Worm (Caenorhabditis elegans) whole organism, L1 larva: Measurements from ENCODE around the gene sdz-32.
A peak's percentile ranks its signal among the peaks of the same experiment; 100 is the strongest.

Experiments used
- C16A3.4 ChIP-seq: fragments of 150-350 bp; optimal IDR thresholded peaks from 2 replicates; lab custom pipeline; 2014; ENCODE audit warnings: missing biosample characterization, missing genetic modification characterization
- C34B4.2 ChIP-seq: sonication (generic microtip); optimal IDR thresholded peaks from 2 replicates; lab custom pipeline; 2017; ENCODE audit warnings: mild to moderate bottlenecking, missing genetic modification characterization, missing compliant biosample characterization
- F16B12.6 ChIP-seq: fragments of 150-350 bp; optimal IDR thresholded peaks from 2 replicates; lab custom pipeline; 2014; ENCODE audit warnings: missing biosample characterization, missing genetic modification characterization
- aha-1 ChIP-seq: fragments of 150-350 bp; optimal IDR thresholded peaks from 2 replicates; lab custom pipeline; 2014; ENCODE audit warnings: missing biosample characterization, missing genetic modification characterization
- alr-1 ChIP-seq: fragments of 200-800 bp; sonication (Bioruptor generic); optimal IDR thresholded peaks from 2 replicates; lab custom pipeline; 2018; ENCODE audit warnings: borderline replicate concordance, mild to moderate bottlenecking, missing genetic modification characterization, missing compliant biosample characterization
- aly-2 ChIP-seq: fragments of 150-350 bp; optimal IDR thresholded peaks from 2 replicates; lab custom pipeline; 2014; ENCODE audit warnings: missing biosample characterization, missing genetic modification characterization
- ama-1 ChIP-seq: fragments of 150-350 bp; optimal IDR thresholded peaks from 2 replicates; lab custom pipeline; 2014
- blmp-1 ChIP-seq: fragments of 150-350 bp; optimal IDR thresholded peaks from 2 replicates; lab custom pipeline; 2014; ENCODE audit warnings: missing biosample characterization, missing genetic modification characterization
- ceh-63 ChIP-seq: fragments of 200-800 bp; sonication (Bioruptor generic); optimal IDR thresholded peaks from 2 replicates; lab custom pipeline; 2018; ENCODE audit warnings: mild to moderate bottlenecking, missing genetic modification characterization, missing compliant biosample characterization
- ceh-8 ChIP-seq: fragments of 200-800 bp; sonication (Bioruptor generic); optimal IDR thresholded peaks from 2 replicates; lab custom pipeline; 2018; ENCODE audit warnings: mild to moderate bottlenecking, missing genetic modification characterization, moderate library complexity, missing compliant biosample characterization
- ceh-82 ChIP-seq, 3 experiments: fragments of 150-350 bp in 1 of 3; sonication (generic microtip) in 2 of 3; optimal IDR thresholded peaks; 2 replicates each; lab custom pipeline; 2014 to 2017; ENCODE audit warnings: missing biosample characterization in 3 of 3, missing genetic modification characterization in 3 of 3
- ceh-88 ChIP-seq: fragments of 200-800 bp; sonication (Bioruptor generic); IDR thresholded peaks from 2 replicates; pipeline ENCODE4 v1.3.6; 2022; ENCODE audit warnings: missing genetic modification characterization, missing compliant biosample characterization
- ceh-90 ChIP-seq: sonication (generic microtip); optimal IDR thresholded peaks from 2 replicates; lab custom pipeline; 2016; ENCODE audit warnings: missing genetic modification characterization, missing compliant biosample characterization
- dsc-1 ChIP-seq: sonication (generic microtip); optimal IDR thresholded peaks from 2 replicates; lab custom pipeline; 2016; ENCODE audit warnings: mild to moderate bottlenecking, missing genetic modification characterization, missing compliant biosample characterization
- efl-1 ChIP-seq, 4 experiments: fragments of 150-350 bp; optimal IDR thresholded peaks in 3 of 4; peaks in 1 of 4; 1 replicate in 1 of 4; 2 replicates in 3 of 4; lab custom pipeline; 2014; ENCODE audit warnings: missing biosample characterization in 2 of 4, missing genetic modification characterization in 2 of 4, missing genetic modification reagents in 2 of 4
- efl-3 ChIP-seq: fragments of 200-800 bp; sonication (Bioruptor generic); optimal IDR thresholded peaks from 2 replicates; lab custom pipeline; 2018; ENCODE audit warnings: mild to moderate bottlenecking, missing genetic modification characterization, missing compliant biosample characterization
- elt-2 ChIP-seq: sonication (generic microtip); optimal IDR thresholded peaks from 2 replicates; lab custom pipeline; 2016; ENCODE audit warnings: missing genetic modification characterization, mild to moderate bottlenecking, inconsistent platforms, missing compliant biosample characterization, missing genetic modification reagents
- fkh-10 ChIP-seq: sonication (generic microtip); optimal IDR thresholded peaks from 2 replicates; lab custom pipeline; 2017; ENCODE audit warnings: missing biosample characterization, missing genetic modification reagents, missing genetic modification characterization
- fkh-4 ChIP-seq: sonication (generic microtip); optimal IDR thresholded peaks from 2 replicates; lab custom pipeline; 2016; ENCODE audit warnings: missing compliant biosample characterization, missing genetic modification characterization, borderline replicate concordance
- fkh-8 ChIP-seq: sonication (generic microtip); optimal IDR thresholded peaks from 2 replicates; lab custom pipeline; 2016; ENCODE audit warnings: mild to moderate bottlenecking, missing genetic modification characterization, missing compliant biosample characterization
- hlh-17 ChIP-seq: fragments of 200-800 bp; sonication (Bioruptor generic); optimal IDR thresholded peaks from 2 replicates; lab custom pipeline; 2018; ENCODE audit warnings: missing genetic modification characterization, mild to moderate bottlenecking, missing compliant biosample characterization, moderate library complexity, borderline replicate concordance
- hlh-4 ChIP-seq: sonication (generic microtip); optimal IDR thresholded peaks from 2 replicates; lab custom pipeline; 2016; ENCODE audit warnings: mild to moderate bottlenecking, missing genetic modification characterization, missing compliant biosample characterization
- hpl-2 ChIP-seq: fragments of 150-350 bp; optimal IDR thresholded peaks from 2 replicates; lab custom pipeline; 2014; ENCODE audit warnings: missing biosample characterization, missing genetic modification reagents, missing genetic modification characterization
- isw-1 ChIP-seq: fragments of 200-800 bp; sonication (Bioruptor generic); IDR thresholded peaks from 2 replicates; pipeline ENCODE4 v1.3.6; 2022; ENCODE audit warnings: missing genetic modification characterization, missing compliant biosample characterization
- lin-35 ChIP-seq, 2 experiments: fragments of 150-350 bp; optimal IDR thresholded peaks; 2 replicates each; lab custom pipeline; 2014; ENCODE audit warnings: missing biosample characterization in 2 of 2, missing genetic modification characterization in 2 of 2, missing genetic modification reagents in 2 of 2
- lin-39 ChIP-seq: fragments of 150-350 bp; optimal IDR thresholded peaks from 2 replicates; lab custom pipeline; 2014; ENCODE audit warnings: missing biosample characterization, missing genetic modification reagents, missing genetic modification characterization
- lsy-2 ChIP-seq, 2 experiments: fragments of 150-350 bp; optimal IDR thresholded peaks; 2 replicates each; lab custom pipeline; 2014; ENCODE audit warnings: missing biosample characterization in 2 of 2, missing genetic modification characterization in 2 of 2
- nhr-12 ChIP-seq: sonication (generic microtip); optimal IDR thresholded peaks from 2 replicates; lab custom pipeline; 2017; ENCODE audit warnings: missing biosample characterization, missing genetic modification characterization
- nhr-19 ChIP-seq: fragments of 200-800 bp; sonication (Bioruptor generic); conservative IDR thresholded peaks from 2 replicates; pipeline ENCODE4 v1.3.6; 2022; ENCODE audit warnings: missing genetic modification characterization, missing compliant biosample characterization
- nhr-237 ChIP-seq: fragments of 150-350 bp; optimal IDR thresholded peaks from 2 replicates; lab custom pipeline; 2014; ENCODE audit warnings: missing biosample characterization, missing genetic modification characterization
- nhr-28 ChIP-seq: fragments of 150-350 bp; optimal IDR thresholded peaks from 2 replicates; lab custom pipeline; 2014; ENCODE audit warnings: missing biosample characterization, missing genetic modification characterization
- nhr-71 ChIP-seq: sonication (generic microtip); optimal IDR thresholded peaks from 2 replicates; lab custom pipeline; 2016; ENCODE audit warnings: mild to moderate bottlenecking, missing genetic modification characterization, moderate library complexity, missing compliant biosample characterization
- nhr-77 ChIP-seq: fragments of 150-350 bp; optimal IDR thresholded peaks from 2 replicates; lab custom pipeline; 2014; ENCODE audit warnings: missing biosample characterization, missing genetic modification characterization
- pag-3 ChIP-seq: sonication (generic microtip); optimal IDR thresholded peaks from 2 replicates; lab custom pipeline; 2017; ENCODE audit warnings: missing genetic modification characterization, mild to moderate bottlenecking, missing compliant biosample characterization, antibody characterized with exemption, borderline replicate concordance; ENCODE audit not compliant: insufficient read depth
- pqm-1 ChIP-seq: sonication (generic microtip); optimal IDR thresholded peaks from 3 replicates; lab custom pipeline; 2017; ENCODE audit warnings: missing biosample characterization, missing genetic modification characterization
- rnt-1 ChIP-seq: sonication (generic microtip); optimal IDR thresholded peaks from 2 replicates; lab custom pipeline; 2016; ENCODE audit warnings: mild to moderate bottlenecking, missing genetic modification characterization, moderate library complexity, missing compliant biosample characterization
- snpc-4 ChIP-seq: fragments of 150-350 bp; optimal IDR thresholded peaks from 2 replicates; lab custom pipeline; 2014; ENCODE audit warnings: missing biosample characterization, missing genetic modification characterization
- snu-23 ChIP-seq: sonication (generic microtip); optimal IDR thresholded peaks from 2 replicates; lab custom pipeline; 2016; ENCODE audit warnings: missing genetic modification characterization, missing compliant biosample characterization
- sup-37 ChIP-seq: fragments of 200-800 bp; sonication (Bioruptor generic); optimal IDR thresholded peaks from 2 replicates; lab custom pipeline; 2018; ENCODE audit warnings: mild to moderate bottlenecking, missing genetic modification characterization, missing compliant biosample characterization
- unc-30 ChIP-seq: sonication (generic microtip); optimal IDR thresholded peaks from 2 replicates; lab custom pipeline; 2017; ENCODE audit warnings: missing biosample characterization, missing genetic modification characterization
- vab-15 ChIP-seq: sonication (generic microtip); optimal IDR thresholded peaks from 2 replicates; lab custom pipeline; 2017; ENCODE audit warnings: missing genotype, mild to moderate bottlenecking, missing genetic modification characterization, missing compliant biosample characterization
- zag-1 ChIP-seq: fragments of 150-350 bp; optimal IDR thresholded peaks from 2 replicates; lab custom pipeline; 2014; ENCODE audit warnings: missing biosample characterization, missing genetic modification characterization
- zip-4 ChIP-seq: fragments of 200-800 bp; sonication (Bioruptor generic); optimal IDR thresholded peaks from 2 replicates; lab custom pipeline; 2018; ENCODE audit warnings: mild to moderate bottlenecking, missing genetic modification characterization, moderate library complexity, missing compliant biosample characterization
- ztf-4 ChIP-seq: fragments of 150-350 bp; optimal IDR thresholded peaks from 2 replicates; lab custom pipeline; 2014; ENCODE audit warnings: missing biosample characterization, missing genetic modification characterization

Gene sdz-32

DNA sequence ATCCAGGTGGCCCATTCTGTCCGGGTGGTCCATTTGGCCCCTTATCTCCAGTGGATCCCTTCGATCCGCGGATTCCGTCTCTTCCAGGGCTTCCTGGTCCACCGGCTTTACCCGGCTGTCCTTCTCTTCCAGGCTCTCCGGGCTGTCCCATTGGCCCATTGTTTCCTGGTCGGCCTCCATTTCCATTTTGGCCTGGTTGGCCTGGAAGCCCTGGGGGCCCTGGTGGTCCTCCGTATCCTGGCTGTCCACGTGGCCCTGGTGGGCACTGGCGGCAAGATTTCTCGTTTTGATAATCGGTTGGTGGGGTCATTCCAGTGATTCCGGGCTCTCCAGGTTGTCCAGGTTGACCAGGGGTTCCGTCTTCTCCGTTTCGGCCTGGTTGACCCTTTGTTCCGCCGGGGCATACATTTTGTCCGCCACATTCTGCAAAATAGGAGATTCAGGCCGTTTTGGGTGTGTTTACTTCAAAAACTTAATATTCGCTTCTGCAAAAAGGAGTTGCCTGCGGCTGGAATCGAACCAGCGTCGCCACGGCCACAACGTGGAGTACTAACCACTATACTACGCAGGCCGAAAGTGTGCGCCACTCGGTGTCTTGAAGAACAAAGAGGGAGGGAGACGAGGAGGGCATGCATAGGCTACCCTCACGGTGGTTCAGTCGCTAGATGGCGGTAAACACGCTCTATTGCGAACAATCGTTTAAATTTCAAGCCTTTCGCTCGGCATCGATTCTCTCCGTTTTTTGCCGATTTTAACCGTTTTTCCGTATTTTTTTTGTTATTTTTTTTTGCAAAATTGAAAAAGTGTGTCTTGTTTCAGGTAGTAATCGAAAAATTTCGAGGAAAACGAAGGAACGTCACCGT is 47.4 kb downstream of the sdz-32 start, which contains the start of gene W09G10.9 (continued):
- no peak for TF ChIP-seq pqm-1 (tag; lab: Kevin White, UChicago)
- no peak for TF ChIP-seq unc-30 (tag; lab: Kevin White, UChicago)
- no peak for TF ChIP-seq blmp-1
- no peak for TF ChIP-seq lin-39 (tag; lab: Kevin White, UChicago)
- TF ChIP-seq ama-1 (lab: Kevin White, UChicago): no peak
- no peak for TF ChIP-seq C34B4.2 (tag; lab: Kevin White, UChicago)
- peak; percentile 27 for TF ChIP-seq snpc-4 (tag; lab: Kevin White, UChicago)
- no peak for TF ChIP-seq ztf-4
- TF ChIP-seq vab-15 (tag; lab: Kevin White, UChicago): no peak
- no peak for TF ChIP-seq efl-3
- TF ChIP-seq efl-1 (optimal IDR thresholded peaks at IDR 0.05; lab: Kevin White, UChicago): peak; percentile 38 to 53
- peak; percentile 29 to 93 for TF ChIP-seq efl-1 (GFP tag; optimal IDR thresholded peaks at IDR 0.05 in 1 of 2; lab: Kevin White, UChicago)
- TF ChIP-seq ceh-88 (GFP tag; lab: Robert Waterston, UW): peak; percentile 73
- TF ChIP-seq zip-4 (GFP tag; lab: Kevin White, UChicago): peak; percentile 27
- peak; percentile 78 for TF ChIP-seq fkh-8 (tag; lab: Kevin White, UChicago)
- TF ChIP-seq nhr-71 (tag; lab: Kevin White, UChicago): peak; percentile 80
- peak; percentile 23 for TF ChIP-seq elt-2
- TF ChIP-seq hlh-4: no peak
- TF ChIP-seq nhr-237 (tag; lab: Kevin White, UChicago): no peak
- TF ChIP-seq fkh-4: no peak
- TF ChIP-seq nhr-19 (GFP tag; lab: Robert Waterston, UW): peak; percentile 88
- TF ChIP-seq pag-3: no peak
- peak; percentile 72 to 77 for TF ChIP-seq lsy-2 (tag; optimal IDR thresholded peaks at IDR 0.05; lab: Kevin White, UChicago)
- TF ChIP-seq zag-1: no peak
- no peak for TF ChIP-seq hlh-17 (GFP tag; lab: Kevin White, UChicago)
- peak; percentile 46 to 63 (median 62) for TF ChIP-seq ceh-82 (tag; optimal IDR thresholded peaks at IDR 0.05; lab: Kevin White, UChicago)
- TF ChIP-seq nhr-77 (tag; lab: Kevin White, UChicago): peak; percentile 52
- no peak for TF ChIP-seq nhr-12 (tag; lab: Kevin White, UChicago)
- TF ChIP-seq rnt-1 (tag; lab: Kevin White, UChicago): peak; percentile 79
- TF ChIP-seq ceh-8 (GFP tag; lab: Kevin White, UChicago): no peak
- TF ChIP-seq isw-1: peak; percentile 76
- TF ChIP-seq C16A3.4 (tag; lab: Kevin White, UChicago): peak; percentile 41
- no peak for TF ChIP-seq sup-37 (GFP tag; lab: Kevin White, UChicago)
- peak; percentile 48 for TF ChIP-seq F16B12.6
- TF ChIP-seq dsc-1: peak; percentile 77
- no peak for TF ChIP-seq aha-1 (tag; lab: Kevin White, UChicago)
- no peak for TF ChIP-seq ceh-63 (GFP tag; lab: Kevin White, UChicago)
- TF ChIP-seq hpl-2 (GFP tag; lab: Kevin White, UChicago): no peak
- no peak for TF ChIP-seq aly-2 (tag; lab: Kevin White, UChicago)
- peak; percentile 14 for TF ChIP-seq fkh-10
- peak; percentile 22 to 69 for TF ChIP-seq lin-35 (GFP tag; optimal IDR thresholded peaks at IDR 0.05; lab: Kevin White, UChicago)
- TF ChIP-seq nhr-28 (tag; lab: Kevin White, UChicago): no peak
- TF ChIP-seq snu-23: peak; percentile 83
- no peak for TF ChIP-seq alr-1 (tag; lab: Kevin White, UChicago)
- TF ChIP-seq ceh-90 (tag; lab: Kevin White, UChicago): no peak
- TF ChIP-seq, all 84 proteins: peak for 43
